Worm (Caenorhabditis elegans): ENCODE data around the gene lip-1.
"Not testable (repeated sequence)": the region's sequence is repeated elsewhere in the genome, so short reads cannot be mapped to it uniquely, and the experiment has no call there.

Gene lip-1

DNA sequence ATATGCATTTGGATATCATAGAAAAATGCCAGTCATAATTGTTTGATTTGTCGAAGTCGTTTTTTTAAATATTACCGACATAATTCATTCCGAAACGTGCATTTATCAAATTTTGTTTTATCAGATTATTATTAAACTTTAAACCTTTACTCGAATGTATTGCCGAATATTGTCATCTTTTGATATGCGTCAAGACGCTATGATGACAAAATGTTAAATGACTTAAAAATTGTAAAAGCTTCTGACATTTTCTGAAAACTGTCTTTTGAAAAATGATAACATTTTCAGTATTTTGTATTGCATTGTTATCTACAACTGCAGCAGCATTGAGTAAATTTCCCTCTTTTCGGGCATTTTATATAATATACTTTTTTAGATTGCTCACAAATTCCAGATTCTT is 18.1 kb upstream of the lip-1 start, which contains the start of gene H20E11.3:
Gene H20E11.3, plus strand, starts transcription at position 195 of the 400 bp plus-strand sequence.
- TF ChIP-seq lin-15B (tag; optimal IDR thresholded peaks at IDR 0.05) (no peak), Y5F2A.4 (GFP tag; optimal IDR thresholded peaks at IDR 0.05) (no peak), pqm-1 (tag; optimal IDR thresholded peaks at IDR 0.05) (peak; percentile 19), ceh-82 (tag; optimal IDR thresholded peaks at IDR 0.05) (no peak), hmg-1.1 (GFP tag; IDR thresholded peaks at IDR 0.05) (no peak), ces-1 (GFP tag; optimal IDR thresholded peaks at IDR 0.05) (no peak), F49E8.2 (tag; optimal IDR thresholded peaks at IDR 0.05; ENCODE audit: borderline replicate concordance) (no peak), dmd-6 (GFP tag; IDR thresholded peaks at IDR 0.05) (peak; percentile 59; the same call in 1 of the 2 replicates), nhr-77 (tag; optimal IDR thresholded peaks at IDR 0.05) (no peak), zfp-3 (GFP tag; conservative IDR thresholded peaks at IDR 0.05) (no peak), aha-1 (tag) (peak; percentile 38), daf-16 (GFP tag; optimal IDR thresholded peaks at IDR 0.05) (no peak), daf-16 (tag; optimal IDR thresholded peaks at IDR 0.05) (peak; percentile 37), unc-62 (GFP tag; optimal IDR thresholded peaks at IDR 0.05 in 1 of 2) (no peak), unc-62 (tag; optimal IDR thresholded peaks at IDR 0.05) (no peak), lim-7 (GFP tag; IDR thresholded peaks at IDR 0.05) (no peak), dve-1 (tag; optimal IDR thresholded peaks at IDR 0.05; ENCODE audit: insufficient read depth) (peak; percentile 4), attf-4 (tag; optimal IDR thresholded peaks at IDR 0.05) (no peak), spr-1 (tag; optimal IDR thresholded peaks at IDR 0.05) (no peak)

DNA sequence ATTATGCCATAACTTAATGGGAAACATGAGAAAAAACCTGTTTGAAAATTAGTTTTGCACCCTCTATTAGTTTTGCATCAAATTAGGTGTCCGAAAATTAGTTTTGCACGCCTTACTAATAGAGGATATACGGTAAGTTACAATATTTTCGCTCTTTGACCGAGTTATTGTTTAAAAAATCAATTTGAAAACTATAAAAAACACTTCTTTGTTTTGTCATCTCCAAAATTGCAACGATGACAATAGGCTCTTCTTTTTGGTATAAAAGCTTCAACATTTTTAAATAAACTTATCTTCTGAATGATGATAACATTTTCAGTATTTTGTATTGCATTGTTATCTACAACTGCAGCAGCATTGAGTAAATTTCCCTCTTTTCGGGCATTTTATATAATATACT is 15.3 kb upstream of the lip-1 start, which contains the start of gene H20E11.2:
Gene H20E11.2, plus strand, starts transcription at position 301 of the 400 bp plus-strand sequence.
- TF ChIP-seq set-16 (GFP tag; IDR thresholded peaks at IDR 0.05); unc-39 (tag; optimal IDR thresholded peaks at IDR 0.05); egl-27 (tag; optimal IDR thresholded peaks at IDR 0.05): not testable (repeated sequence)

DNA sequence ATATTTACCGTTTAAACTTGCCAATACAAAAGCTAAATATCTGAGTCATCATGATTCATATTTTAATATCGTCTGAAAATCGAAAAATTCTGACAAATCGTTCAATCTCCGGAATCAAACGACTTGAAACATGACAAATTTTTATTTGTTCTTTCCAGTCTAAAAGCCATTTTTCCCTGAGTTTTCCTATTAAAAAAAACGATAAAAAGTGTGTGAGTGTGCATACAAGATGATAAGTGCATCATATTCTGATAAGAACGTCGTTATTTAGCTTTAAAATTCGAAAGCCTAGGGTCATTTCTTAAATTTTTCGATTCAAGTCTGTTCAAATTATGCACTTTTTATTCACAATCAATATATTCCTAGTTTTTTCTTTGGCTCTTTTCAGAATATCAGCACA is 12.9 kb upstream of the lip-1 start, which contains the start of gene H20E11.1:
Gene H20E11.1, plus strand, starts transcription at position 244 of the 400 bp plus-strand sequence.
- TF ChIP-seq zip-2 (tag; optimal IDR thresholded peaks at IDR 0.05), result no peak
- TF ChIP-seq lin-29 (GFP tag; IDR thresholded peaks at IDR 0.05), result no peak
- no peak for TF ChIP-seq nhr-102 (tag; optimal IDR thresholded peaks at IDR 0.05)
- peak; percentile 67 for TF ChIP-seq pqm-1 (tag; optimal IDR thresholded peaks at IDR 0.05)
- TF ChIP-seq zip-11 (GFP tag; IDR thresholded peaks at IDR 0.05), result no peak
- no peak for TF ChIP-seq daf-16 (GFP tag; optimal IDR thresholded peaks at IDR 0.05)
- TF ChIP-seq daf-16 (tag; optimal IDR thresholded peaks at IDR 0.05), result peak; percentile 30
- no peak for TF ChIP-seq ztf-7 (tag; optimal IDR thresholded peaks at IDR 0.05)
- no peak for TF ChIP-seq unc-39 (tag; optimal IDR thresholded peaks at IDR 0.05)
- TF ChIP-seq dmd-6 (GFP tag; IDR thresholded peaks at IDR 0.05), result 0 out of 2 replicates have a peak, but pooled peaks have one; percentile 18
- peak; percentile 36 for TF ChIP-seq nhr-28 (tag; optimal IDR thresholded peaks at IDR 0.05)
- no peak for TF ChIP-seq hif-1 (tag; optimal IDR thresholded peaks at IDR 0.05)
- TF ChIP-seq lsy-2 (tag; optimal IDR thresholded peaks at IDR 0.05), result no peak
- TF ChIP-seq ceh-20 (GFP tag; IDR thresholded peaks at IDR 0.05), result no peak
- no peak for TF ChIP-seq nhr-11 (tag; optimal IDR thresholded peaks at IDR 0.05)
- TF ChIP-seq mes-2 (tag; optimal IDR thresholded peaks at IDR 0.05; ENCODE audit: poor library complexity, severe bottlenecking), result no peak
- no peak for TF ChIP-seq vab-7 (GFP tag; IDR thresholded peaks at IDR 0.05)
- peak in 1 of 2 experiments; percentile 70 for TF ChIP-seq unc-62 (GFP tag; optimal IDR thresholded peaks at IDR 0.05 in 1 of 2)
- TF ChIP-seq unc-62 (tag; optimal IDR thresholded peaks at IDR 0.05), result no peak
- TF ChIP-seq nhr-42 (GFP tag; IDR thresholded peaks at IDR 0.05), result no peak
- no peak for TF ChIP-seq dmd-8 (GFP tag; IDR thresholded peaks at IDR 0.05)
- TF ChIP-seq Y105C5A.15 (GFP tag; IDR thresholded peaks at IDR 0.05), result no peak
- TF ChIP-seq daf-19 (GFP tag; conservative IDR thresholded peaks at IDR 0.05), result no peak
- no peak for TF ChIP-seq snpc-1.2 (GFP tag; IDR thresholded peaks at IDR 0.05)
- no peak for TF ChIP-seq hlh-30 (tag; optimal IDR thresholded peaks at IDR 0.05; ENCODE audit: insufficient read depth)
- TF ChIP-seq php-3 (GFP tag; IDR thresholded peaks at IDR 0.05), result peak; percentile 81; the same call in 1 of the 2 replicates
- no peak for TF ChIP-seq nhr-48 (tag; optimal IDR thresholded peaks at IDR 0.05)
- TF ChIP-seq dve-1 (tag; optimal IDR thresholded peaks at IDR 0.05; ENCODE audit: insufficient read depth), result peak; percentile 23
